Fruit fly (Drosophila melanogaster): ENCODE measurements around the gene CG5885.

Gene CG5885

dm6 chr2L:9943521-9943920, 25.4 kb upstream of the CG5885 start (continued):
- TF ChIP-seq Xrp1 (GFP tag; IDR thresholded peaks at IDR 0.05) (no peak), pum (GFP tag; optimal IDR thresholded peaks at IDR 0.05) (no peak), zfh2 (GFP tag; optimal IDR thresholded peaks at IDR 0.05) (no peak), CG3838 (GFP tag; optimal IDR thresholded peaks at IDR 0.05) (no peak), Fer2 (tag; optimal IDR thresholded peaks at IDR 0.05) (no peak), knrl (GFP tag; IDR thresholded peaks at IDR 0.05; ENCODE audit: partially characterized antibody) (no peak), fd3F (GFP tag; optimal IDR thresholded peaks at IDR 0.05) (no peak), CG14965 (GFP tag; optimal IDR thresholded peaks at IDR 0.05; ENCODE audit: borderline replicate concordance) (no peak), pzg (GFP tag; optimal IDR thresholded peaks at IDR 0.05) (no peak), CG13287 (GFP tag; IDR thresholded peaks at IDR 0.05; ENCODE audit: partially characterized antibody) (no peak), Elba2 (GFP tag; optimal IDR thresholded peaks at IDR 0.05) (no peak), CG2875 (GFP tag; optimal IDR thresholded peaks at IDR 0.05) (no peak), CTCF (GFP tag; optimal IDR thresholded peaks at IDR 0.05) (no peak), Spps (tag; optimal IDR thresholded peaks at IDR 0.05) (no peak), CG14441 (GFP tag; IDR thresholded peaks at IDR 0.05) (no peak), D19A (tag; optimal IDR thresholded peaks at IDR 0.05) (peak; percentile 96), trh (GFP tag; optimal IDR thresholded peaks at IDR 0.05) (no peak), Side (GFP tag; optimal IDR thresholded peaks at IDR 0.05) (no peak), tll (GFP tag; optimal IDR thresholded peaks at IDR 0.05) (no peak), gro (GFP tag; optimal IDR thresholded peaks at IDR 0.05) (peak; percentile 60), tap (tag; optimal IDR thresholded peaks at IDR 0.05) (no peak), NK7.1 (GFP tag; optimal IDR thresholded peaks at IDR 0.05) (no peak), CG7963 (GFP tag; IDR thresholded peaks at IDR 0.05; ENCODE audit: partially characterized antibody) (no peak), zen2 (GFP tag; IDR thresholded peaks at IDR 0.05; ENCODE audit: partially characterized antibody) (no peak), Blimp-1 (GFP tag; optimal IDR thresholded peaks at IDR 0.05) (no peak), CG1024 (GFP tag; IDR thresholded peaks at IDR 0.05) (no peak), CG2199 (GFP tag; IDR thresholded peaks at IDR 0.05) (no peak), Dbx (GFP tag; IDR thresholded peaks at IDR 0.05) (no peak), CG9437 (GFP tag; optimal IDR thresholded peaks at IDR 0.05) (no peak), CG12942 (GFP tag; optimal IDR thresholded peaks at IDR 0.05) (no peak), CG11695 (GFP tag; IDR thresholded peaks at IDR 0.05) (no peak), Hey (tag; optimal IDR thresholded peaks at IDR 0.05) (peak; percentile 51), tx (GFP tag; optimal IDR thresholded peaks at IDR 0.05) (no peak), Atf6 (GFP tag; IDR thresholded peaks at IDR 0.05) (peak; percentile 62; the same call in 1 of the 2 replicates), Hr51 (GFP tag; optimal IDR thresholded peaks at IDR 0.05) (no peak), ftz-f1 (GFP tag; optimal IDR thresholded peaks at IDR 0.05) (peak; percentile 39), MBD-R2 (GFP tag; IDR thresholded peaks at IDR 0.05) (no peak), CrebB (tag; optimal IDR thresholded peaks at IDR 0.05) (no peak), Gsc (GFP tag; IDR thresholded peaks at IDR 0.05) (no peak), HLHmδ (GFP tag; optimal IDR thresholded peaks at IDR 0.05) (no peak), CG6791 (GFP tag; IDR thresholded peaks at IDR 0.05; ENCODE audit: partially characterized antibody) (no peak), sens-2 (GFP tag; IDR thresholded peaks at IDR 0.05) (no peak), Rfx (GFP tag; IDR thresholded peaks at IDR 0.05) (peak; percentile 69), HLH54F (GFP tag; optimal IDR thresholded peaks at IDR 0.05) (no peak), Max (GFP tag; optimal IDR thresholded peaks at IDR 0.05) (no peak), Stat92E (GFP tag; optimal IDR thresholded peaks at IDR 0.05) (no peak), CG14050 (GFP tag; IDR thresholded peaks at IDR 0.05) (no peak), CG4617 (GFP tag; optimal IDR thresholded peaks at IDR 0.05; ENCODE audit: borderline replicate concordance) (no peak), Meics (GFP tag; optimal IDR thresholded peaks at IDR 0.05) (peak; percentile 31), CG34224 (GFP tag; IDR thresholded peaks at IDR 0.05; ENCODE audit: partially characterized antibody) (no peak), CG12236 (GFP tag; optimal IDR thresholded peaks at IDR 0.05) (no peak)
